Fruit fly (Drosophila melanogaster) S2 (cell line): ENCODE measurements around the gene ttm50.
A peak's percentile ranks its signal among the peaks of the same experiment; 100 is the strongest.

Source experiments
- CG8478 ChIP-seq: fragments of >200 bp; optimal IDR thresholded peaks from 2 replicates; lab custom pipeline; 2018
- CTCF ChIP-seq, 2 experiments: fragments of >200 bp; optimal IDR thresholded peaks; 2 replicates each; lab custom pipeline; 2018

Gene ttm50

dm6 chrX:2708156-2708734 is 23.7 kb downstream of the ttm50 start, which contains the start of gene CG2681:
Gene CG2681, plus strand, starts transcription at chrX:2708684.
- TF ChIP-seq CG8478 (lab: Kevin White, UChicago) (no peak), CTCF (optimal IDR thresholded peaks at IDR 0.05; lab: Kevin White, UChicago) (no peak)

- no peak for TF ChIP-seq CTCF (optimal IDR thresholded peaks at IDR 0.05; lab: Kevin White, UChicago)
- TF ChIP-seq CG8478 (lab: Kevin White, UChicago): no peak
These were observed 24.5 kb downstream of the ttm50 start, which contains the start of gene CG2680 for dm6 chrX:2707377-2708090. Gene CG2680, minus strand, starts transcription at chrX:2707427.

dm6 chrX:2704134-2704773 is 27.7 kb downstream of the ttm50 start, which contains the start of gene eIF2Bbeta:
Gene eIF2Bbeta, plus strand, starts transcription at chrX:2704571.
- TF ChIP-seq CTCF (optimal IDR thresholded peaks at IDR 0.05; lab: Kevin White, UChicago): no peak
- TF ChIP-seq CG8478 (lab: Kevin White, UChicago): no peak

dm6 chrX:2703693-2704092 is 28.3 kb downstream of the ttm50 start, which contains the start of gene Ugalt:
Gene Ugalt, minus strand, starts transcription at chrX:2703852.
- TF ChIP-seq CG8478 (lab: Kevin White, UChicago): no peak
- no peak for TF ChIP-seq CTCF (optimal IDR thresholded peaks at IDR 0.05; lab: Kevin White, UChicago)

dm6 chrX:2698064-2698894 is 33.7 kb downstream of the ttm50 start, which contains the start of the genes Spg7 and Lint-O:
Gene Spg7, minus strand, starts transcription at chrX:2698211.
Gene Lint-O, plus strand, starts transcription at chrX:2698701.
- TF ChIP-seq CTCF (optimal IDR thresholded peaks at IDR 0.05; lab: Kevin White, UChicago): no peak
- TF ChIP-seq CG8478 (lab: Kevin White, UChicago): no peak

dm6 chrX:2693786-2694185 is 38.2 kb downstream of the ttm50 start, which contains the start of gene dyw:
Gene dyw, minus strand, starts transcription at chrX:2693886.
- TF ChIP-seq CTCF (optimal IDR thresholded peaks at IDR 0.05; lab: Kevin White, UChicago): no peak
- no peak for TF ChIP-seq CG8478 (lab: Kevin White, UChicago)

dm6 chrX:2690376-2690775 is 41.6 kb downstream of the ttm50 start:
- no peak for TF ChIP-seq CTCF (optimal IDR thresholded peaks at IDR 0.05; lab: Kevin White, UChicago)
- no peak for TF ChIP-seq CG8478 (lab: Kevin White, UChicago)

- TF ChIP-seq CG8478 (lab: Kevin White, UChicago) (no peak), CTCF (optimal IDR thresholded peaks at IDR 0.05; lab: Kevin White, UChicago) (no peak)
These were observed 45.1 kb downstream of the ttm50 start for dm6 chrX:2686930-2687329.

- TF ChIP-seq CG8478 (lab: Kevin White, UChicago): no peak
- TF ChIP-seq CTCF (optimal IDR thresholded peaks at IDR 0.05; lab: Kevin White, UChicago): no peak
These were observed 46.4 kb downstream of the ttm50 start, which contains the start of gene per for dm6 chrX:2685580-2685979. Gene per, plus strand, starts transcription at chrX:2685580.

- TF ChIP-seq CTCF (optimal IDR thresholded peaks at IDR 0.05; lab: Kevin White, UChicago): no peak
- no peak for TF ChIP-seq CG8478 (lab: Kevin White, UChicago)
These were observed 47.0 kb downstream of the ttm50 start for dm6 chrX:2685022-2685421.

- TF ChIP-seq CTCF (optimal IDR thresholded peaks at IDR 0.05; lab: Kevin White, UChicago) (peak; percentile 78 to 86), CG8478 (lab: Kevin White, UChicago) (no peak)
These were observed 47.5 kb downstream of the ttm50 start for dm6 chrX:2684442-2684841.

- no peak for TF ChIP-seq CG8478 (lab: Kevin White, UChicago)
- TF ChIP-seq CTCF (optimal IDR thresholded peaks at IDR 0.05; lab: Kevin White, UChicago): no peak
These were observed 48.1 kb downstream of the ttm50 start for dm6 chrX:2683926-2684325.

- TF ChIP-seq CTCF (optimal IDR thresholded peaks at IDR 0.05; lab: Kevin White, UChicago): no peak
- TF ChIP-seq CG8478 (lab: Kevin White, UChicago): no peak
These were observed 49.2 kb downstream of the ttm50 start, which contains the start of gene CG2652 for dm6 chrX:2682832-2683231. Gene CG2652, minus strand, starts transcription at chrX:2682932.

- TF ChIP-seq CG8478 (lab: Kevin White, UChicago) (no peak), CTCF (optimal IDR thresholded peaks at IDR 0.05; lab: Kevin White, UChicago) (no peak)
These were observed 50.4 kb downstream of the ttm50 start, which contains the start of gene HLH3B for dm6 chrX:2681601-2682000. Gene HLH3B, minus strand, starts transcription at chrX:2681723.
